Worm (Caenorhabditis elegans): ENCODE measurements around the gene clec-24.

clec-24 gene

DNA sequence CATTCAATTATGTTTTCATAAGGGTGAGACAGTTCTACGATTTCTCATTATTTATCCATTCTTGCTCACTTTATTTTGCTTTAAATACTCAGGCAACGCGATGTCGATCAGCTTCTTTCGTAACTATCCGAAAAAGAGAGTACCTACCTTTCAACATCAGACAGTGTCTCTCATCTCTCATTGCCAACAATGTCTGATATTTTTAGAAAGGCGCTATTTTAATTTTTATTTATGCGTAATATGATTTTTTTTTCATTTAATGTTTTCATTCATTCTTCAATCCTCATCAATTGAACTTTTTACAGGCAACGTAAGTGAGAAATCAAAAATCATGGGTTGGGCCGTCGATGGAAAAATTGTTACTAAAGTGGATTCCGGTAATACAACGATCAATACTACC, 22.9 kb downstream of the clec-24 start, which contains the start of gene F09C6.13:
Gene F09C6.13, plus strand, starts transcription at position 301 of the 400 bp plus-strand sequence.
- no peak for TF ChIP-seq unc-62 (GFP tag; optimal IDR thresholded peaks at IDR 0.05)
- TF ChIP-seq M03D4.4 (tag; optimal IDR thresholded peaks at IDR 0.05) = no peak
- TF ChIP-seq cnd-1 (tag; optimal IDR thresholded peaks at IDR 0.05) = no peak
- no peak for TF ChIP-seq ceh-43 (GFP tag; optimal IDR thresholded peaks at IDR 0.05)

DNA sequence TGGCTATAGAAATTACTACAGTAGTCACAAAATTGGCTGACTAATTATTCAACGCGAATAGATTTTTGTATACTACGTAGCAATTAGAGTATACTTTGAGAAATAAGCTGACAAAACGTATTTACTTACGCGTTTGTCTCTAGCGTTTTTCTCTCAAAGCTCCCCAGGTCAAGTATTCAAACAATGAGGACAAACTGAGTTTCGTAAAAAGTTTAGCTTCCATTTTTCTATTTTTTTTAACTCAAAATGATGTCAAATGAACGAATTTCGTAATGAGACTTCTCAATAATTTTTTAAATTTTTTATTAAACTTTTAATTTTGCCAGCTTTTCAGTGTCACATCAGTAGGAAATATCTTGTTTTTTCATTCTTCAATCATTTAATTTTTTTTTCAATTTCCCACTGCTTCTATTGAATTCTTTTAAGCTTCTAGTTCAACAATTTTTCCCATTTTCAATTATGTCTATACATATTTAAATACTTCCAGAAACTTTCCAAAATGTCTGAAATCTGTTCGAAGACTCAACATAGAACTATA, 27.0 kb downstream of the clec-24 start, which contains the start of the genes ifas-2 and fbxa-44:
Gene ifas-2, minus strand, starts transcription at position 101 of the 538 bp plus-strand sequence.
Gene fbxa-44, plus strand, starts transcription at position 488 of the 538 bp plus-strand sequence.
- no peak for TF ChIP-seq elt-3 (tag; optimal IDR thresholded peaks at IDR 0.05)
- TF ChIP-seq pha-4 (tag; optimal IDR thresholded peaks at IDR 0.05) = no peak
- TF ChIP-seq ham-2 (GFP tag; optimal IDR thresholded peaks at IDR 0.05) = no peak
- TF ChIP-seq nhr-237 (tag; optimal IDR thresholded peaks at IDR 0.05) = no peak
- no peak for TF ChIP-seq ceh-83 (GFP tag; optimal IDR thresholded peaks at IDR 0.05)
- no peak for TF ChIP-seq drap-1 (GFP tag; optimal IDR thresholded peaks at IDR 0.05)
- TF ChIP-seq zip-8 (tag; optimal IDR thresholded peaks at IDR 0.05) = no peak
- TF ChIP-seq lsy-2 (tag; optimal IDR thresholded peaks at IDR 0.05) = no peak
- TF ChIP-seq ceh-39 (tag; optimal IDR thresholded peaks at IDR 0.05) = no peak
- no peak for TF ChIP-seq lin-32 (GFP tag; optimal IDR thresholded peaks at IDR 0.05)
- no peak for TF ChIP-seq bed-3 (GFP tag; optimal IDR thresholded peaks at IDR 0.05)
- TF ChIP-seq mls-2 (tag; optimal IDR thresholded peaks at IDR 0.05) = no peak
- no peak for TF ChIP-seq ztf-11 (tag; optimal IDR thresholded peaks at IDR 0.05)
- TF ChIP-seq nhr-28 (tag; optimal IDR thresholded peaks at IDR 0.05) = no peak
- TF ChIP-seq nhr-2 (tag; optimal IDR thresholded peaks at IDR 0.05) = no peak
- TF ChIP-seq tbx-8 (GFP tag; optimal IDR thresholded peaks at IDR 0.05) = no peak
- no peak for TF ChIP-seq snpc-4 (tag; optimal IDR thresholded peaks at IDR 0.05)

DNA sequence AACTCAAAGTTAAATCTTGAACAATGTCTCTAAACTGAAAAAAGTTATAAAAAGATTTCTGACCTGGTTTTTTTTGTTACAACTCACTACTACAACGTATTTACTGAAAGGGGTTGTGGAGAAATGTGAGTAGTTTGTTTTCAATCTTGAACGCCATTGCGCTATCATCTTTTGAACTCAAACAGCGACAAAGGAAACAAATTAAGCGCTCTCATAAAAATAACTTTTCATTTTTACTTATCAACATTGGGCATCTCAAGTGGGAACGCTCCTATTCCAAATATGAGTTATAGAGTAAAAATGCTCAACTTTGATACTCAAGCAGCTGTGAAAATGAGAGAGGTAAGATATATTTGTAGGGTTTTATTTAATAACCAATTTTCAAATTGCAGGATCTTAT, 31.6 kb downstream of the clec-24 start, which contains the start of gene F09C6.15:
Gene F09C6.15, plus strand, starts transcription at position 301 of the 400 bp plus-strand sequence.
- TF ChIP-seq ztf-11 (tag; optimal IDR thresholded peaks at IDR 0.05) (no peak), bed-3 (GFP tag; optimal IDR thresholded peaks at IDR 0.05) (no peak), lsy-2 (tag; optimal IDR thresholded peaks at IDR 0.05) (no peak), mls-2 (tag; optimal IDR thresholded peaks at IDR 0.05) (no peak), sem-2 (GFP tag; optimal IDR thresholded peaks at IDR 0.05) (no peak), ceh-83 (GFP tag; optimal IDR thresholded peaks at IDR 0.05) (no peak), elt-1 (tag; optimal IDR thresholded peaks at IDR 0.05; ENCODE audit: borderline replicate concordance, insufficient read depth) (no peak), pha-4 (tag; optimal IDR thresholded peaks at IDR 0.05) (no peak), drap-1 (GFP tag; optimal IDR thresholded peaks at IDR 0.05) (no peak), snpc-4 (tag; optimal IDR thresholded peaks at IDR 0.05) (no peak), elt-3 (tag; optimal IDR thresholded peaks at IDR 0.05) (no peak), mab-5 (tag; optimal IDR thresholded peaks at IDR 0.05) (no peak), tbx-8 (GFP tag; optimal IDR thresholded peaks at IDR 0.05) (no peak), ham-2 (GFP tag; optimal IDR thresholded peaks at IDR 0.05) (no peak), cnd-1 (tag; optimal IDR thresholded peaks at IDR 0.05) (no peak)

DNA sequence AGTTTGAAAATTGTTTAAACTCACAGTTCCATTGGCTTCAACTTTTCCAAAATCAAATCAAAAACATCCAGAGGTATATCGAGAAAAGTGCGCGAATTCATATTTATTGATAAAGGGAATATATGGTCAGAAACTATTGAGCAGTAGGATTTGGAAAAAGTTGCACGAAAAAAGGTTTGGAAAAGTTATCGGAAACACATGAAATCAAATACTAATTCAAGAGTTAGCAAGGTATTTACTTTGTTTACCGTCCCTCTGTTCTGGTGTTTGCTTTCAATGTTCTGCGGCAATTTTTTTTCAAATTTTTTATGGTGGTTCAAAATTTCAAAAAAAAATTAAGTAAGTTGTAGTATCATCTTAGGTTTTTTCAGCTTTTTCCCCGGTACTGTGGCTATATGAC, 37.5 kb downstream of the clec-24 start, which contains the start of gene fbxa-45:
Gene fbxa-45, minus strand, starts transcription at position 101 of the 400 bp plus-strand sequence.
- TF ChIP-seq zip-8 (tag; optimal IDR thresholded peaks at IDR 0.05) = no peak
- no peak for TF ChIP-seq sptf-1 (tag; optimal IDR thresholded peaks at IDR 0.05)
- no peak for TF ChIP-seq nhr-76 (tag; optimal IDR thresholded peaks at IDR 0.05)
- no peak for TF ChIP-seq lsy-2 (tag; optimal IDR thresholded peaks at IDR 0.05)
- TF ChIP-seq ceh-43 (GFP tag; optimal IDR thresholded peaks at IDR 0.05) = no peak
- no peak for TF ChIP-seq unc-62 (GFP tag; optimal IDR thresholded peaks at IDR 0.05)
- no peak for TF ChIP-seq ces-1 (GFP tag; optimal IDR thresholded peaks at IDR 0.05)
- no peak for TF ChIP-seq lin-13 (tag; optimal IDR thresholded peaks at IDR 0.05)
- no peak for TF ChIP-seq mab-5 (tag; optimal IDR thresholded peaks at IDR 0.05)
- no peak for TF ChIP-seq bed-3 (GFP tag; optimal IDR thresholded peaks at IDR 0.05)
- no peak for TF ChIP-seq tbx-8 (GFP tag; optimal IDR thresholded peaks at IDR 0.05)
- TF ChIP-seq nhr-28 (tag; optimal IDR thresholded peaks at IDR 0.05) = no peak
- TF ChIP-seq pha-4 (tag; optimal IDR thresholded peaks at IDR 0.05) = no peak
- no peak for TF ChIP-seq ham-2 (GFP tag; optimal IDR thresholded peaks at IDR 0.05)
- TF ChIP-seq nhr-2 (tag; optimal IDR thresholded peaks at IDR 0.05) = no peak
- TF ChIP-seq unc-39 (tag; optimal IDR thresholded peaks at IDR 0.05) = no peak
- TF ChIP-seq nhr-237 (tag; optimal IDR thresholded peaks at IDR 0.05) = no peak

DNA sequence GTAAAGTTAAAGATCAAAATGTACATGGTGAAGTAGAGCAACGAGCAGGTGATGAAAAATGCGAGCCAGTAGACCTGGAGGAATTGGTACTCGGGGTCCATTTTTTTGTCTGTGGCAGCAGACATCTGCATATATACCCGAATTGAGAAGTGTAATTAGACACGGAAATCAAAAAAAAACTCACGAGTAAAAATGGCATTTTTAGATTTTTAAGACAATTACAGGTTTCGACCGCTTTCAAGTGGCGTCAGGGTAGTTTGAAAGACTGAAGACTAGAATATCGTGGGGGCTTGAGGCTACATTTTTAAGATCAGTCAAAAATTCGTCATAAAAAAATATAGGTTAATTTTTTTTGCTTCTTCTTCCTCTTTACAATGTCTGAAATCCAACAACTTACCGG, 40.9 kb downstream of the clec-24 start, which contains the start of gene srd-68:
Gene srd-68, minus strand, starts transcription at position 101 of the 400 bp plus-strand sequence.
- TF ChIP-seq drap-1 (GFP tag; optimal IDR thresholded peaks at IDR 0.05) (no peak), unc-62 (GFP tag; optimal IDR thresholded peaks at IDR 0.05) (no peak), tbx-8 (GFP tag; optimal IDR thresholded peaks at IDR 0.05) (no peak), lsy-2 (tag; optimal IDR thresholded peaks at IDR 0.05) (no peak), ces-1 (GFP tag; optimal IDR thresholded peaks at IDR 0.05) (no peak), M03D4.4 (tag; optimal IDR thresholded peaks at IDR 0.05) (no peak), ham-2 (GFP tag; optimal IDR thresholded peaks at IDR 0.05) (no peak), cnd-1 (tag; optimal IDR thresholded peaks at IDR 0.05) (no peak), sem-2 (GFP tag; optimal IDR thresholded peaks at IDR 0.05) (no peak)
